Worm (Caenorhabditis elegans) whole organism, dauer: ENCODE data around the gene W04H10.1.
"Not testable (repeated sequence)": the region's sequence is repeated elsewhere in the genome, so short reads cannot be mapped to it uniquely, and the experiment has no call there.

Experiments used
- unc-62 ChIP-seq: sonication (generic microtip); optimal IDR thresholded peaks from 2 replicates; lab custom pipeline; 2017; ENCODE audit warnings: missing biosample characterization, missing genetic modification reagents, missing genetic modification characterization

The W04H10.1 gene

DNA sequence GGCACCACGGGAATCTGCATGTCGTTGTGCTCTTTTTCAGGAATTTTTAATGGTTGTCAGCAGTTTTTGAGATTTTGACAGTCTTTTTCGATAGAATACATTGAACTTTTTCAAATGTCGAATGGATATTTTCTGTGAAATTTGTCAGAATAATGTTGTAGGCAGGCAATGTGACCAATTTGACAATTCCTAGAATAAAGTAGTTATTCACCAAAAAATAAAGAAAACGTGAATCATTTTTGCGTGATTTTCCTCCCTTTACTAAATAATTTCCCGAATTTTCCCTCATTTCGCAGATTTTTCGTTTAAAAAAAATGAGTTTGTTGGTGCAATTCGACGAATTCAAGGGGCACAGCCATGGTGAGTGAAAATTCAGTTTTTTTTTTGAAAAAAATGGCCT lies at the start of gene W04H10.1:
TSS of gene W04H10.1 (plus strand) at position 301 of the 400 bp plus-strand sequence.
- no peak for TF ChIP-seq unc-62

- no peak for TF ChIP-seq unc-62
Measured at ce11 chrII:568776-569175, 40.1 kb upstream of the W04H10.1 start, which contains the start of gene W08F4.5. TSS of gene W08F4.5 (minus strand) at chrII:568876.

DNA sequence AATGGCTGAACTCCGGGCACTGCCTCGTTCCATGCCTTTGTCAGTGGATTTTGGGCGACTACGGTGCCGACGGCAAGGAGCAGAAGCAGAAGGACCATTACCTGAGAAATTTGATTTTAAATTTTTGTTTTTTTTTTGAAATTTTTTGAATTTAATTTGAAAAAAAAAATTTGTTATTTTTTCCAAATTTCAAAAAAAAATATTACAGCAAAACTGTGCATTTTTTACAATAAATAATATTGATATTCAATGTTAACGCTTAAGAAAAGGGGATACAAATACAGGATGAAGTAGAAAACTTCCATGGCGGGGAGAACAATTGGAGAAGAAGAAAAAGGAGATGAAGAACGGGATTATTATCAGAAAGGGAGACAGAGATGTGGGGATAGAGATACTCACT lies 36.8 kb upstream of the W04H10.1 start, which contains the start of gene mlt-8:
TSS of gene mlt-8 (minus strand) at position 101 of the 400 bp plus-strand sequence.
- TF ChIP-seq unc-62, result no peak

DNA sequence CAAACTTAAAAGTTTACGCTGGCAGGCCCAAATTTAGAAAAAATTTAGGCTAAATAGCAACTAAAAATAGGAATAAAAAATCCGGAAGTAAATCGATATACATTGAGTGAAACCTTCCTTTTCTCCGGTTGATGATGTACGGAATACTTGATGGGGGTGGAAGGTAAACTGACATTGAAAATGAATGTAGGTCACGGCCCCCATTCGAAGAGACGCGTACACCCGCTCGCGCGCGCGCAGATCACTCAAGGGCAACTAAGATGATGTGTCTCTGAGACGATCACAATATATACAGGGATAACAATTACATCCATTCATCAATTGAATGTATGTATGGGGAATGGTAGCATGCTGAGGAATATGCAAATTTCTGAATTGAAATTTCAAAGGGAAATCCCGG lies 34.8 kb upstream of the W04H10.1 start:
- TF ChIP-seq unc-62, result no peak

DNA sequence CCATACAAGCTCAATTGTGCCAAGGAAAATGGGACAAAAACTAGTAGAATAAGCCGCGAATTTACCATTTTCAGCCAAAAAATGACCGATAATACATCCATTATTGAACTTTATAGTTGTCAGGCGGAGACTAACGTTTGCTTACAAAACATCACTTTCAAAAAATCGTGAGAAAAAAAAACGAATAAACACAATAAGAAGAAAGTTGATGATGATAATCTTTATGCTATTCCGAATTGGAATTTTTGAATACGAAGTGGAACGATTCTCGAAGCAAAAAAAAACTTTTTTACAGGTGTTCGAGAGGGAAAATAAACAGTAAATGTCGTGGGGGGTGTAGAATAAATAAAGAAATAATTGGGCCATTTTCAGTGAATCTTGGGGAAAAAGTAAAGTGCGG lies 31.2 kb upstream of the W04H10.1 start, which contains the start of gene W08F4.7:
TSS of gene W08F4.7 (minus strand) at position 101 of the 400 bp plus-strand sequence.
- no peak for TF ChIP-seq unc-62

DNA sequence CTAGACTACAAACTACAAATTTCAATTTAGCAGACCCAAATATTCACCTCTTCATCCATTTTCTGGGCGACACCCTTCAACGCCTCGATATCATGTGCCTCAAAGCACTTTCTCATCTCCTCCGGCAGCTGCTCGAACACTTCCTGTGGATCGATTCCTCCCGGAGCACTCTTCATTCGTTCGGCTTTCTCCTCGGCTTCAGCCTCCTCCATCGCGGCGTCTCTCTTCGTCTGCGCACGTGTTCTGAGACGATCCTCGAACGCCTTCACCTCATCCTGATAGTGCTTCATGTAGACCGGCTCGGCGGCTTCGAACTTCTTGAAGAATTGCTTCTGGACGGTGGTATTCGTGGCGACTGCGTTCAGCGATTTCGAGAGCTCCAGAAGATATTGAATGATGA lies 30.1 kb upstream of the W04H10.1 start:
- TF ChIP-seq unc-62, result no peak

DNA sequence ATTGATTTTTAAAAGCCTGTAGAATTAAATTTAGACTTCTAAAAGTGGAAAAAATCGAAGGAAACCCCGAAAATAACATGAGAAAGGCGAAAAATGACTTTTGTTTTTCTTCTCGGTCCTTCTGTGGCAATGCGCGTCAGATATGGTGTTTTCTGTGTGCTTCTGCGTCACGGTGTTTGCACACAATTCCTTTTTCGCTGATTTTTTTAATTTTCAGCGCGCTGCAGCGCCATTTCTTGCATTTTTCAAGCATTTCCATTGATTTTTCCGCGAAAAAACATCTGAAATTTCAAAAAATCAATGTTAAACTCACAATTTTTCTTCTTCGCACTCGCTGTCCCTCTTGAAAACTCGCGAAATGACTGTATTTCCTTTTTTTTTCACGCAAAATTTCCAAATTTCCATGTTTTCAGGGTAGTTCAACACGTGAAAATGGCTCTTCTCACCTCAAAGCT lies 28.6 kb upstream of the W04H10.1 start, which contains the start of the genes cdc-37 and W08F4.3:
TSS of gene cdc-37 (minus strand) at position 405 of the 455 bp plus-strand sequence.
TSS of gene W08F4.3 (plus strand) at position 414 of the 455 bp plus-strand sequence.
- TF ChIP-seq unc-62, result no peak

- TF ChIP-seq unc-62, result no peak
Measured at ce11 chrII:581983-582382, 26.9 kb upstream of the W04H10.1 start.

DNA sequence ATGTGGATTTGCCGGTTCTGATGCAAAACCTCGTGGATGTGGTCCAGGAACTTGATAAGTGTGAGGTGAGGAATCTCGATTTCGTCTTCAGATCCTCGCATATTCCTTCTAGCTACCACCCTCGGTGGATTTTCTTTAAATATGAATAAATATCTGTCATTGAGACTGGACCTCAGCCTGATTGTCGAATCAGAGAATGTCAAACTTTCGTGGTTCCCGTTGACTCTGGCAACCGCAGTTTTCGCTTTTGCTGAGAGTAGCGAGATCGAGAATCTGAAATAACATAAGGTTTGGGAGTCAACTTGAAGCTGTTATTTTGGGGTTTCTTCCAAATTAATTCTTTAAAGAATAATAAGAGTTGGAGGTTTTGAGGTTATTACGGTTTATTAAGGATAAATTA lies 26.2 kb upstream of the W04H10.1 start, which contains the start of gene fbxb-14:
TSS of gene fbxb-14 (minus strand) at position 101 of the 400 bp plus-strand sequence.
- no peak for TF ChIP-seq unc-62

DNA sequence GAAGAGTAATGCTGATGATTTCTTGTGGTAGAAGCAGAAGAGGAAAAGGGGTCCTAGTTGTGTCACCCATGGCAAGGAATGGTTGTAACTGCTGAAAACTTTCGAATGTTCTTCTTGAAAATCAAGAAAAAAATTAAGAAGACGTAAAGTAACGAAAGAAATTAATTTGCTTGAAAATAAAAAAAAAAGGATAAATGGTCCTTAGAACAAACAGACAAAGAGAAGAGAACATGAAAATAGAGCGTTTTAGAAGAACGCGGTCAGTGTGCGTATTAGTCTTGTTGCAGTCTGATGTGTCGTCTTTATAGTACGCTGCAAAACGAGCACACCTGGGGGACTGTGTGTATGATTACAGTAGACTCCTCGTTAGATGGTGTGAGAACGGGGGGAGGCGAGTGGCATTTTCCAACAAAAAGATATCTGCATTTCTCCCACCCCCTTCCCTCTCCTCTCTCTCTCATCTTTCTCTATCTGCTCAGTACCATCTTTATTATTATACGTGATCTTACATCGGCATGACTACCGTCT lies 24.5 kb upstream of the W04H10.1 start, which contains the start of the genes W08F4.12 and W08F4.13:
TSS of gene W08F4.12 (minus strand) at position 101 of the 528 bp plus-strand sequence.
TSS of gene W08F4.13 (plus strand) at position 478 of the 528 bp plus-strand sequence.
- no peak for TF ChIP-seq unc-62

DNA sequence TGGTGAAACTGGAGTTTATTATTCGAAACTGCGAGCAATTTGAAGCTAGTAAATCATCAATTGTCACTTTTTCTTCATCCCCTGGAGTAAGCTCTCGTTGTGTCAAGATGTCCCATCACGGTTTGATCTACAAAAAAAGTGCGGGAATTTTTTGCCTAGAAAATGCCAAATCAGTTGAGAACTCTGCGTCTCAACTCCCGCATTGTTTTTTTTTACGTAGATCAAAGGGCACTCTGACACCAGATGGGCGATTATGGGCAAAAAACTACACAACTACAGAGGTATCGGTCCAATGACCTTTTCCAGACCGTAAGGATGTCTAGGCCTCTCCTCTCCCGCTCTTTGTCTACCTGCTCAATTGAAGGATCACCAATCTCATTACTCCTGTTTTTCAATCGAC lies 21.3 kb upstream of the W04H10.1 start, which contains the start of gene fbxb-34:
TSS of gene fbxb-34 (plus strand) at position 301 of the 400 bp plus-strand sequence.
- no peak for TF ChIP-seq unc-62

DNA sequence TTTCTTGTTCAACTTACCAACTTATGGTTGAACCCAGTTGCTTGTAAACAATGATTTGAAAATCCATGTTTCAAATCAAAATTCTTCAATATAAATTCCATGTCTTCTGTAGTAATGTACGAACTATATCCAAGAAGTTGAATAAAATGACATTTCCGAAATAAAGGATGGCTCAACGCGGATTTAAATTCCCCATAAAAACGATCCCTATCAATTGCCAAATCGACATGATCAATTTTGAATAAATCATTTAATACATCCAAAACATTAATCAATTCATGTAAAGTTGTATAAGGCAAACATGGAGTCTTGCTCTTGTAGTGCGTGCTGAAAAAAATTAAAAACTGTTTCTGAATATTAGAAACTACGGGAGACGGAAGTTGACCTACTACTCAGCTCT lies 17.7 kb upstream of the W04H10.1 start, which contains the start of gene W08F4.10:
TSS of gene W08F4.10 (minus strand) at position 101 of the 400 bp plus-strand sequence.
- no peak for TF ChIP-seq unc-62

ce11 chrII:593221-593620 lies 15.6 kb upstream of the W04H10.1 start, which contains the start of gene W08F4.1:
TSS of gene W08F4.1 (plus strand) at chrII:593521.
- not testable (repeated sequence) for TF ChIP-seq unc-62

- no peak for TF ChIP-seq unc-62
Measured at ce11 chrII:596702-597101, 12.2 kb upstream of the W04H10.1 start.

ce11 chrII:601305-601704 lies 7.6 kb upstream of the W04H10.1 start:
- no peak for TF ChIP-seq unc-62

ce11 chrII:602020-602419 lies 6.8 kb upstream of the W04H10.1 start, which contains the start of gene nhl-3:
TSS of gene nhl-3 (minus strand) at chrII:602120.
- TF ChIP-seq unc-62, result no peak

DNA sequence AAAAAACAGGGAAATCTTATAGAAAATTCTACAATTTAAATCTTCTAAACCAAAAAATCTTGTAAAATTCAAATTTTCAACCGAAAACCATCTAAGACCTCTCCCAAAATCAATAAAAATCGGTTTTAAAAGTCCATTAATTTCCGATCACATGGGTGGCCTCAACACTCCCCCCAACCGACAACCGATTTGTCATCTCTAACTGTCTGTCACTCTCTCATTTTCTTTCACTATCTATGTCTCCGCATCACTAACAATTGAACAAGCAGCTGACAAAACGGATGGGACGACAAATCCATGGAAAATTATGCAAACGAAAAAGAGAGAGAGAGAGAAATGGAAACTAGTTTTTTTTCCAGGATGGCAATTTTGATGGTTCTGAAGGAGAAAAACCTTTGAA lies 5.9 kb upstream of the W04H10.1 start:
- no peak for TF ChIP-seq unc-62

- no peak for TF ChIP-seq unc-62
Measured at ce11 chrII:605267-605666, 3.6 kb upstream of the W04H10.1 start, which contains the start of gene W04H10.2. TSS of gene W04H10.2 (plus strand) at chrII:605567.
